Fruit fly (Drosophila melanogaster): ENCODE results near the gene drl.

- TF ChIP-seq CTCF (optimal IDR thresholded peaks at IDR 0.05) (no peak), CG8478 (optimal IDR thresholded peaks at IDR 0.05) (no peak)
These were observed 43.5 kb upstream of the drl start for dm6 chr2L:19146645-19147044.

All from S2 (cell line).